Worm (Caenorhabditis elegans) whole organism, late embryonic: ENCODE data around the gene C14A11.6.
A peak's percentile ranks its signal among the peaks of the same experiment; 100 is the strongest.

Experiments
- C38D4.7 ChIP-seq: fragments of 200-800 bp; sonication (Bioruptor generic); optimal IDR thresholded peaks from 2 replicates; lab custom pipeline; 2018; ENCODE audit warnings: mild to moderate bottlenecking, missing genetic modification characterization, moderate library complexity, missing compliant biosample characterization
- F13H6.1 ChIP-seq: sonication (generic microtip); optimal IDR thresholded peaks from 2 replicates; lab custom pipeline; 2016; ENCODE audit warnings: missing genetic modification characterization, missing compliant biosample characterization
- T23F11.4 ChIP-seq: fragments of 200-800 bp; sonication (Bioruptor generic); optimal IDR thresholded peaks from 2 replicates; lab custom pipeline; 2018; ENCODE audit warnings: mild to moderate bottlenecking, missing genetic modification characterization, missing compliant biosample characterization
- ahr-1 ChIP-seq: sonication (generic microtip); optimal IDR thresholded peaks from 2 replicates; lab custom pipeline; 2016; ENCODE audit warnings: missing genetic modification characterization, missing compliant biosample characterization
- ama-1 ChIP-seq: fragments of 150-350 bp; optimal IDR thresholded peaks from 2 replicates; lab custom pipeline; 2014
- ceh-18 ChIP-seq: sonication (generic microtip); optimal IDR thresholded peaks from 2 replicates; lab custom pipeline; 2016; ENCODE audit warnings: missing genetic modification characterization, missing compliant biosample characterization
- ceh-22 ChIP-seq: sonication (generic microtip); optimal IDR thresholded peaks from 2 replicates; lab custom pipeline; 2017; ENCODE audit warnings: missing biosample characterization, missing genetic modification characterization
- ceh-31 ChIP-seq: sonication (generic microtip); optimal IDR thresholded peaks from 2 replicates; lab custom pipeline; 2016; ENCODE audit warnings: missing genetic modification characterization, missing compliant biosample characterization
- ceh-34 ChIP-seq: sonication (generic microtip); optimal IDR thresholded peaks from 2 replicates; lab custom pipeline; 2016; ENCODE audit warnings: mild to moderate bottlenecking, missing genetic modification characterization, missing compliant biosample characterization
- ceh-6 ChIP-seq: fragments of 200-800 bp; sonication (Bioruptor generic); optimal IDR thresholded peaks from 2 replicates; lab custom pipeline; 2018; ENCODE audit warnings: mild to moderate bottlenecking, missing genetic modification characterization, missing compliant biosample characterization
- ceh-9 ChIP-seq: sonication (generic microtip); optimal IDR thresholded peaks from 2 replicates; lab custom pipeline; 2016; ENCODE audit warnings: mild to moderate bottlenecking, missing genetic modification characterization, inconsistent platforms, missing compliant biosample characterization
- che-1 ChIP-seq: sonication (generic microtip); optimal IDR thresholded peaks from 2 replicates; lab custom pipeline; 2016; ENCODE audit warnings: mild to moderate bottlenecking, missing genetic modification characterization, missing compliant biosample characterization
- dmd-4 ChIP-seq: sonication (generic microtip); optimal IDR thresholded peaks from 2 replicates; lab custom pipeline; 2016; ENCODE audit warnings: borderline replicate concordance, missing genetic modification characterization, missing compliant biosample characterization
- dve-1 ChIP-seq: sonication (generic microtip); optimal IDR thresholded peaks from 2 replicates; lab custom pipeline; 2017; ENCODE audit warnings: antibody characterized with exemption, mild to moderate bottlenecking, missing genetic modification characterization, missing compliant biosample characterization
- eyg-1 ChIP-seq: sonication (generic microtip); optimal IDR thresholded peaks from 2 replicates; lab custom pipeline; 2016; ENCODE audit warnings: missing genotype, missing genetic modification characterization, missing compliant biosample characterization
- fkh-10 ChIP-seq: fragments of 150-350 bp; optimal IDR thresholded peaks from 2 replicates; lab custom pipeline; 2014; ENCODE audit warnings: missing biosample characterization, missing genetic modification reagents, missing genetic modification characterization
- gmeb-2 ChIP-seq: sonication (generic microtip); optimal IDR thresholded peaks from 2 replicates; lab custom pipeline; 2016; ENCODE audit warnings: missing genetic modification characterization, inconsistent platforms, missing compliant biosample characterization
- hlh-13 ChIP-seq: fragments of 200-800 bp; sonication (Bioruptor generic); optimal IDR thresholded peaks from 2 replicates; lab custom pipeline; 2018; ENCODE audit warnings: mild to moderate bottlenecking, missing genetic modification characterization, missing compliant biosample characterization
- hlh-15 ChIP-seq: sonication (generic microtip); optimal IDR thresholded peaks from 2 replicates; lab custom pipeline; 2016; ENCODE audit warnings: missing genetic modification characterization, missing compliant biosample characterization
- hlh-30 ChIP-seq: sonication (generic microtip); optimal IDR thresholded peaks from 2 replicates; lab custom pipeline; 2017; ENCODE audit warnings: antibody characterized with exemption, missing genetic modification characterization, missing compliant biosample characterization; ENCODE audit not compliant: insufficient read depth
- hlh-6 ChIP-seq: sonication (generic microtip); optimal IDR thresholded peaks from 2 replicates; lab custom pipeline; 2016; ENCODE audit warnings: missing genotype, missing genetic modification characterization, missing compliant biosample characterization
- hlh-8 ChIP-seq: sonication (generic microtip); optimal IDR thresholded peaks from 2 replicates; lab custom pipeline; 2016; ENCODE audit warnings: missing genotype, missing genetic modification characterization, missing compliant biosample characterization
- lim-6 ChIP-seq: sonication (generic microtip); optimal IDR thresholded peaks from 2 replicates; lab custom pipeline; 2016; ENCODE audit warnings: missing genetic modification characterization, missing compliant biosample characterization
- mec-3 ChIP-seq: sonication (generic microtip); optimal IDR thresholded peaks from 2 replicates; lab custom pipeline; 2016; ENCODE audit warnings: borderline replicate concordance, missing genetic modification characterization, missing compliant biosample characterization
- nfya-1 ChIP-seq: sonication (generic microtip); optimal IDR thresholded peaks from 2 replicates; lab custom pipeline; 2017; ENCODE audit warnings: missing genetic modification characterization, mild to moderate bottlenecking, missing compliant biosample characterization, antibody characterized with exemption, moderate library complexity
- nhr-232 ChIP-seq: sonication (generic microtip); optimal IDR thresholded peaks from 2 replicates; lab custom pipeline; 2016; ENCODE audit warnings: missing genetic modification characterization, missing compliant biosample characterization
- npax-4 ChIP-seq: sonication (generic microtip); optimal IDR thresholded peaks from 2 replicates; lab custom pipeline; 2016; ENCODE audit warnings: missing genetic modification characterization, missing compliant biosample characterization
- odd-2 ChIP-seq: sonication (generic microtip); optimal IDR thresholded peaks from 2 replicates; lab custom pipeline; 2017; ENCODE audit warnings: antibody characterized with exemption, mild to moderate bottlenecking, missing genetic modification characterization, missing compliant biosample characterization
- pax-1 ChIP-seq: fragments of 150-350 bp; optimal IDR thresholded peaks from 2 replicates; lab custom pipeline; 2014; ENCODE audit warnings: missing biosample characterization, missing genetic modification characterization
- pha-2 ChIP-seq: sonication (generic microtip); optimal IDR thresholded peaks from 2 replicates; lab custom pipeline; 2017; ENCODE audit warnings: mild to moderate bottlenecking, missing genetic modification characterization, missing compliant biosample characterization
- pha-4 ChIP-seq: fragments of 150-350 bp; optimal IDR thresholded peaks from 2 replicates; lab custom pipeline; 2018; ENCODE audit warnings: missing biosample characterization, missing genetic modification reagents, missing genetic modification characterization
- pqm-1 ChIP-seq: sonication (generic microtip); optimal IDR thresholded peaks from 2 replicates; lab custom pipeline; 2016; ENCODE audit warnings: missing genetic modification characterization, missing compliant biosample characterization
- pros-1 ChIP-seq: fragments of 150-350 bp; optimal IDR thresholded peaks from 2 replicates; lab custom pipeline; 2014; ENCODE audit warnings: missing biosample characterization, missing genetic modification reagents, missing genetic modification characterization
- ref-2 ChIP-seq: sonication (generic microtip); optimal IDR thresholded peaks from 2 replicates; lab custom pipeline; 2016; ENCODE audit warnings: missing genetic modification characterization, missing compliant biosample characterization
- rnt-1 ChIP-seq: sonication (generic microtip); optimal IDR thresholded peaks from 2 replicates; lab custom pipeline; 2016; ENCODE audit warnings: missing genetic modification characterization, missing compliant biosample characterization
- sdc-2 ChIP-seq: sonication (generic microtip); optimal IDR thresholded peaks from 2 replicates; lab custom pipeline; 2016; ENCODE audit warnings: missing genotype, missing genetic modification characterization, missing compliant biosample characterization
- sox-2 ChIP-seq: fragments of 200-800 bp; sonication (Bioruptor generic); IDR thresholded peaks from 2 replicates; pipeline ENCODE4 v1.3.6; 2022; ENCODE audit warnings: missing genetic modification reagents, missing genetic modification characterization, missing compliant biosample characterization
- sox-4 ChIP-seq: sonication (generic microtip); optimal IDR thresholded peaks from 2 replicates; lab custom pipeline; 2017; ENCODE audit warnings: mild to moderate bottlenecking, missing genetic modification characterization, inconsistent platforms, missing compliant biosample characterization
- tbx-2 ChIP-seq: sonication (generic microtip); optimal IDR thresholded peaks from 2 replicates; lab custom pipeline; 2016; ENCODE audit warnings: missing genetic modification characterization, missing compliant biosample characterization
- tbx-7 ChIP-seq: sonication (generic microtip); optimal IDR thresholded peaks from 2 replicates; lab custom pipeline; 2016; ENCODE audit warnings: missing genotype, missing genetic modification characterization, missing compliant biosample characterization
- ttx-3 ChIP-seq: sonication (generic microtip); optimal IDR thresholded peaks from 2 replicates; lab custom pipeline; 2016; ENCODE audit warnings: missing genetic modification reagents, missing genetic modification characterization, missing compliant biosample characterization
- unc-42 ChIP-seq: sonication (generic microtip); optimal IDR thresholded peaks from 2 replicates; lab custom pipeline; 2016; ENCODE audit warnings: missing genotype, missing genetic modification characterization, missing compliant biosample characterization
- unc-55 ChIP-seq: sonication (generic microtip); optimal IDR thresholded peaks from 2 replicates; lab custom pipeline; 2017; ENCODE audit warnings: missing biosample characterization, missing genetic modification reagents, missing genetic modification characterization
- unc-86 ChIP-seq: sonication (generic microtip); optimal IDR thresholded peaks from 2 replicates; lab custom pipeline; 2016; ENCODE audit warnings: missing genetic modification characterization, missing compliant biosample characterization

Gene C14A11.6

ce11 chrX:2826337-2826736 lies 12.4 kb upstream of the C14A11.6 start:
- TF ChIP-seq pha-2 (no peak), ref-2 (tag; lab: Kevin White, UChicago) (peak; percentile 6), npax-4 (tag; lab: Kevin White, UChicago) (no peak)

ce11 chrX:2820148-2820547 lies 6.2 kb upstream of the C14A11.6 start, which contains the start of gene tsp-6:
TSS of gene tsp-6 (plus strand) at chrX:2820448.
- TF ChIP-seq hlh-13 (GFP tag; lab: Kevin White, UChicago) (no peak), ref-2 (tag; lab: Kevin White, UChicago) (no peak), F13H6.1 (tag; lab: Kevin White, UChicago) (no peak), ttx-3 (tag; lab: Kevin White, UChicago) (no peak), unc-55 (GFP tag; lab: Kevin White, UChicago) (no peak), ceh-6 (GFP tag; lab: Kevin White, UChicago) (no peak)
- TF ChIP-seq, all 69 proteins: peak for 0

ce11 chrX:2819747-2820146 lies 5.8 kb upstream of the C14A11.6 start:
- no peak for TF ChIP-seq odd-2 (tag; lab: Kevin White, UChicago)
- TF ChIP-seq pros-1 (tag; lab: Kevin White, UChicago), result no peak
- TF ChIP-seq hlh-13 (GFP tag; lab: Kevin White, UChicago), result no peak
- TF ChIP-seq lim-6, result no peak
- no peak for TF ChIP-seq unc-86
- no peak for TF ChIP-seq pqm-1
- no peak for TF ChIP-seq ceh-18 (tag; lab: Kevin White, UChicago)

- no peak for TF ChIP-seq sox-4 (tag; lab: Kevin White, UChicago)
- TF ChIP-seq rnt-1 (tag; lab: Kevin White, UChicago), result no peak
- TF ChIP-seq unc-42 (tag; lab: Kevin White, UChicago), result no peak
- no peak for TF ChIP-seq pha-2
- no peak for TF ChIP-seq nhr-232
- TF ChIP-seq F13H6.1 (tag; lab: Kevin White, UChicago), result no peak
- TF ChIP-seq hlh-15 (tag; lab: Kevin White, UChicago), result no peak
- TF ChIP-seq dmd-4, result no peak
- no peak for TF ChIP-seq pqm-1
- no peak for TF ChIP-seq sox-2
- TF ChIP-seq npax-4 (tag; lab: Kevin White, UChicago), result no peak
- TF ChIP-seq hlh-8 (tag; lab: Kevin White, UChicago), result no peak
- TF ChIP-seq pax-1 (tag; lab: Kevin White, UChicago), result no peak
- TF ChIP-seq hlh-30 (tag; lab: Kevin White, UChicago), result no peak
- no peak for TF ChIP-seq ama-1 (lab: Kevin White, UChicago)
- no peak for TF ChIP-seq nfya-1 (tag; lab: Kevin White, UChicago)
Measured at ce11 chrX:2818899-2819298, 5.0 kb upstream of the C14A11.6 start.

ce11 chrX:2809611-2810010 lies 4.3 kb downstream of the C14A11.6 start, which contains the start of gene C14A11.9:
TSS of gene C14A11.9 (minus strand) at chrX:2809637.
- TF ChIP-seq rnt-1 (tag; lab: Kevin White, UChicago) (peak; percentile 73), pha-4 (no peak), unc-86 (peak; percentile 63), ceh-34 (tag; lab: Kevin White, UChicago) (peak; percentile 62), hlh-8 (tag; lab: Kevin White, UChicago) (peak; percentile 16), ceh-6 (GFP tag; lab: Kevin White, UChicago) (peak; percentile 42), sdc-2 (tag; lab: Kevin White, UChicago) (peak; percentile 86), ama-1 (lab: Kevin White, UChicago) (no peak), sox-2 (no peak), C38D4.7 (peak; percentile 56), fkh-10 (GFP tag; lab: Kevin White, UChicago) (no peak), ahr-1 (tag; lab: Kevin White, UChicago) (peak; percentile 35), pha-2 (peak; percentile 50), ceh-22 (tag; lab: Kevin White, UChicago) (no peak), tbx-7 (no peak), eyg-1 (no peak), ceh-9 (tag; lab: Kevin White, UChicago) (no peak), lim-6 (no peak), T23F11.4 (no peak), tbx-2 (tag; lab: Kevin White, UChicago) (peak; percentile 83), ceh-31 (peak; percentile 86), unc-55 (GFP tag; lab: Kevin White, UChicago) (peak; percentile 12), che-1 (tag; lab: Kevin White, UChicago) (peak; percentile 60), ceh-18 (tag; lab: Kevin White, UChicago) (peak; percentile 79), mec-3 (tag; lab: Kevin White, UChicago) (no peak), hlh-6 (tag; lab: Kevin White, UChicago) (peak; percentile 76), dve-1 (tag; lab: Kevin White, UChicago) (peak; percentile 58), gmeb-2 (tag; lab: Kevin White, UChicago) (peak; percentile 39)
